Fruit fly (Drosophila melanogaster) whole organism, adult: ENCODE data around the gene PCNA2.

ENCODE experiments used
- cnc ChIP-seq, 2 experiments: fragments of >200 bp; optimal IDR thresholded peaks; 2 replicates each; lab custom pipeline; 2017
- kay ChIP-seq: fragments of 200-800 bp; sonication (Bioruptor generic); peaks from one replicate; lab custom pipeline; 2016; ENCODE audit warnings: missing biosample characterization, missing genetic modification characterization, borderline replicate concordance

- TF ChIP-seq kay (GFP tag; lab: Kevin White, UChicago) (no peak), cnc (optimal IDR thresholded peaks at IDR 0.05; lab: Kevin White, UChicago) (no peak)
These were observed at the start of gene PCNA2, which contains the start of gene CG10366 for dm6 chr2L:19583926-19584392.
